Worm (Caenorhabditis elegans): ENCODE results near the gene irld-12.

- TF ChIP-seq ztf-23 (GFP tag; IDR thresholded peaks at IDR 0.05) (no peak), flt-1 (GFP tag; IDR thresholded peaks at IDR 0.05) (no peak)
These were observed 33.0 kb upstream of the irld-12 start, which contains the start of gene C50H11.8 for ce11 chrV:3054254-3054653.
